Fruit fly (Drosophila melanogaster): ENCODE data around the gene CG4174.

DNA sequence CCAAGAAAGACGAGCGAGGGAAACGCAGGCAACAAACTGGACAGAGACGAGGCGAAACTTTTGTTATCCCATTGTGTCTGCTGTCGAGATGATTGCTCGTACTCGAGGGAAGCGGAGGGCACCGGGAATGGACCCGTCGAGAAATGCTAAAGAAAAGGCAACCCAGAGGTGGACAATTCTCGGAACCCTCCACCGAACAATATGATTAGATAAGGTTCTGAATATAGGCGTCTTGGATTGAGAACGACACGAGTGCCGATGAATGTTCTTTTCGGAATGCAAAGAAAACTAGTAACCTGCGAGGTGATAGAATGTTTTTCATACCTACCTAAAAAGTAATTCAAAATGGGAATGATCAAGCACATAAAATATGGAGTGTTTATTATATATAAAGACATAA is 12.1 kb upstream of the CG4174 start:
- no peak for TF ChIP-seq D1 (tag; optimal IDR thresholded peaks at IDR 0.05)
- TF ChIP-seq EcR (GFP tag; optimal IDR thresholded peaks at IDR 0.05) = no peak

Data from whole organism, pupa.